Worm (Caenorhabditis elegans) whole organism, L3 larva: ENCODE results near the gene ccdc-149.

ENCODE experiments used
- R02D3.7 ChIP-seq: fragments of 150-350 bp; optimal IDR thresholded peaks from 2 replicates; lab custom pipeline; 2014; ENCODE audit warnings: missing biosample characterization, missing genetic modification characterization
- ama-1 ChIP-seq: fragments of 150-350 bp; optimal IDR thresholded peaks from 2 replicates; lab custom pipeline; 2018
- daf-12 ChIP-seq: fragments of 150-350 bp; optimal IDR thresholded peaks from 2 replicates; lab custom pipeline; 2014; ENCODE audit warnings: missing biosample characterization, missing genetic modification reagents, missing genetic modification characterization
- egl-5 ChIP-seq: fragments of 150-350 bp; optimal IDR thresholded peaks from 2 replicates; lab custom pipeline; 2017; ENCODE audit warnings: missing biosample characterization, missing genetic modification reagents, missing genetic modification characterization, inconsistent platforms
- lin-15B ChIP-seq: fragments of 150-350 bp; optimal IDR thresholded peaks from 2 replicates; lab custom pipeline; 2014; ENCODE audit warnings: missing biosample characterization, missing genetic modification characterization
- nhr-28 ChIP-seq: fragments of 150-350 bp; optimal IDR thresholded peaks from 2 replicates; lab custom pipeline; 2014; ENCODE audit warnings: missing biosample characterization, missing genetic modification characterization
- nhr-76 ChIP-seq: fragments of 150-350 bp; sonication (generic microtip); optimal IDR thresholded peaks from 5 replicates; lab custom pipeline; 2014; ENCODE audit warnings: missing biosample characterization, missing genetic modification characterization
- unc-62 ChIP-seq: fragments of 150-350 bp; sonication (generic microtip); optimal IDR thresholded peaks from 4 replicates; lab custom pipeline; 2014; ENCODE audit warnings: missing biosample characterization, missing genetic modification reagents, missing genetic modification characterization
- zag-1 ChIP-seq: fragments of 150-350 bp; optimal IDR thresholded peaks from 2 replicates; lab custom pipeline; 2014; ENCODE audit warnings: missing biosample characterization, missing genetic modification characterization
- ztf-11 ChIP-seq: fragments of 150-350 bp; optimal IDR thresholded peaks from 2 replicates; lab custom pipeline; 2014; ENCODE audit warnings: missing biosample characterization, missing genetic modification characterization
- ztf-4 ChIP-seq: fragments of 150-350 bp; optimal IDR thresholded peaks from 2 replicates; lab custom pipeline; 2014; ENCODE audit warnings: missing biosample characterization, missing genetic modification characterization

- no peak for TF ChIP-seq nhr-28 (tag; lab: Kevin White, UChicago)
- TF ChIP-seq lin-15B (tag; lab: Kevin White, UChicago): no peak
- TF ChIP-seq ztf-11: no peak
- no peak for TF ChIP-seq egl-5 (tag; lab: Kevin White, UChicago)
- TF ChIP-seq unc-62: no peak
- no peak for TF ChIP-seq R02D3.7 (tag; lab: Kevin White, UChicago)
- TF ChIP-seq ama-1 (lab: Kevin White, UChicago): no peak
- no peak for TF ChIP-seq daf-12
- TF ChIP-seq zag-1 (tag; lab: Kevin White, UChicago): no peak
- TF ChIP-seq nhr-76 (tag; lab: Kevin White, UChicago): no peak
- TF ChIP-seq ztf-4: no peak
Measured at ce11 chrX:11484027-11484426, 27.2 kb downstream of the ccdc-149 start.
